Worm (Caenorhabditis elegans): ENCODE data around the gene T09A12.1.

T09A12.1 gene

DNA sequence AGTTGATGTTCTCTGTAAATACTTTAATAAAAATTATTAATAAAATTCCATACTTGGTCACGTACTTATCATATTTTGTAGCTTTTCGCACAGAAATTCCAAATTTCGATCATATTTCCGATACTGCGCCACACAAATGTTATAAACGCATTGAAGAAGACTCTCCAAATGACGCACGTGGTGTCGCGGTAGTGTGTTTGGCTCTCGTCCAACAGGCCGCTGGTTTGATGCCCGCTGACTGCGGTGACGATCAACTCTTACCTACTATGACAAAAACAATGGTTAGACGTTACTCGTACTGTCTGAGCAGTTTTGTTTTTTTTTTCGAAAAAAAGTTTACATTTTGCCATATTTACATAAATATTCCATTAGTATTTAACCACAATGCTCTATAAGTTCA, 8.6 kb downstream of the T09A12.1 start (continued):
- TF ChIP-seq lin-39 (tag; optimal IDR thresholded peaks at IDR 0.05) (no peak), hlh-30 (tag; optimal IDR thresholded peaks at IDR 0.05; ENCODE audit: insufficient read depth) (peak; percentile 77), mxl-2 (GFP tag; conservative IDR thresholded peaks at IDR 0.05) (peak; percentile 72), dpl-1 (GFP tag; optimal IDR thresholded peaks at IDR 0.05) (no peak), fos-1 (tag; optimal IDR thresholded peaks at IDR 0.05) (no peak), lir-3 (tag; optimal IDR thresholded peaks at IDR 0.05) (peak; percentile 55), unc-130 (GFP tag; optimal IDR thresholded peaks at IDR 0.05) (peak; percentile 80), pqm-1 (tag; optimal IDR thresholded peaks at IDR 0.05) (peak; percentile 46), nhr-41 (GFP tag; IDR thresholded peaks at IDR 0.05) (peak; percentile 78), dmd-6 (GFP tag; IDR thresholded peaks at IDR 0.05) (peak; percentile 78), lin-1 (GFP tag; IDR thresholded peaks at IDR 0.05) (peak; percentile 83; the same call in 1 of the 2 replicates), dve-1 (tag; optimal IDR thresholded peaks at IDR 0.05; ENCODE audit: insufficient read depth) (peak; percentile 73), jun-1 (tag; optimal IDR thresholded peaks at IDR 0.05) (no peak), zfp-3 (GFP tag; conservative IDR thresholded peaks at IDR 0.05) (peak; percentile 73), Y105C5A.15 (GFP tag; IDR thresholded peaks at IDR 0.05) (peak; percentile 93; the same call in 1 of the 2 replicates), zip-11 (GFP tag; IDR thresholded peaks at IDR 0.05) (peak; percentile 79), snpc-4 (tag; optimal IDR thresholded peaks at IDR 0.05) (no peak), daf-19 (GFP tag; conservative IDR thresholded peaks at IDR 0.05) (peak; percentile 93), mdl-1 (tag; optimal IDR thresholded peaks at IDR 0.05) (peak; percentile 1 to 71), nhr-6 (tag; optimal IDR thresholded peaks at IDR 0.05) (peak; percentile 25), Y48G9A.11 (GFP tag; IDR thresholded peaks at IDR 0.05) (peak; percentile 80), daf-8 (GFP tag; IDR thresholded peaks at IDR 0.05) (0 out of 2 replicates have a peak, but pooled peaks have one; percentile 45), F26F4.8 (GFP tag; conservative IDR thresholded peaks at IDR 0.05) (peak; percentile 98), daf-12 (tag; optimal IDR thresholded peaks at IDR 0.05) (no peak), mep-1 (tag; optimal IDR thresholded peaks at IDR 0.05) (peak; percentile 84), mxl-3 (GFP tag; optimal IDR thresholded peaks at IDR 0.05) (peak; percentile 64), R02D3.7 (tag; optimal IDR thresholded peaks at IDR 0.05) (no peak), daf-16 (GFP tag; optimal IDR thresholded peaks at IDR 0.05) (peak; percentile 37 to 90), daf-16 (tag; optimal IDR thresholded peaks at IDR 0.05) (peak; percentile 76), ceh-82 (tag; optimal IDR thresholded peaks at IDR 0.05) (no peak), F49E8.2 (tag; optimal IDR thresholded peaks at IDR 0.05; ENCODE audit: borderline replicate concordance) (peak; percentile 74), T20F7.1 (GFP tag; optimal IDR thresholded peaks at IDR 0.05) (peak; percentile 58), zag-1 (tag; optimal IDR thresholded peaks at IDR 0.05) (no peak), mdt-29 (GFP tag; IDR thresholded peaks at IDR 0.05) (no peak), php-3 (GFP tag; IDR thresholded peaks at IDR 0.05) (peak; percentile 84), ctbp-1 (GFP tag; IDR thresholded peaks at IDR 0.05) (no peak; the same call in 1 of the 2 replicates), cey-2 (tag; optimal IDR thresholded peaks at IDR 0.05; ENCODE audit: borderline replicate concordance, insufficient read depth) (no peak), nhr-76 (tag; optimal IDR thresholded peaks at IDR 0.05) (no peak), nhr-237 (tag; optimal IDR thresholded peaks at IDR 0.05) (no peak), madf-5 (GFP tag; IDR thresholded peaks at IDR 0.05) (peak; percentile 77 to 81; a peak in 2 of 4 replicates), aly-2 (tag; optimal IDR thresholded peaks at IDR 0.05) (no peak), hlh-11 (tag; optimal IDR thresholded peaks at IDR 0.05) (peak; percentile 66), fkh-10 (GFP tag; optimal IDR thresholded peaks at IDR 0.05) (no peak), ceh-44 (GFP tag; IDR thresholded peaks at IDR 0.05) (no peak), aha-1 (tag) (peak; percentile 95), Y5F2A.4 (GFP tag; optimal IDR thresholded peaks at IDR 0.05) (peak; percentile 82), egl-27 (tag; optimal IDR thresholded peaks at IDR 0.05) (no peak), lim-7 (GFP tag; IDR thresholded peaks at IDR 0.05) (no peak; the same call in 1 of the 2 replicates), gei-8 (GFP tag; optimal IDR thresholded peaks at IDR 0.05) (peak; percentile 63), tra-1 (GFP tag; IDR thresholded peaks at IDR 0.05) (peak; percentile 83), hmg-1.1 (GFP tag; IDR thresholded peaks at IDR 0.05) (peak; percentile 86), F44E2.7 (GFP tag; IDR thresholded peaks at IDR 0.05) (peak; percentile 96)
